Worm (Caenorhabditis elegans): Measurements from ENCODE around the gene H13N06.2.

DNA sequence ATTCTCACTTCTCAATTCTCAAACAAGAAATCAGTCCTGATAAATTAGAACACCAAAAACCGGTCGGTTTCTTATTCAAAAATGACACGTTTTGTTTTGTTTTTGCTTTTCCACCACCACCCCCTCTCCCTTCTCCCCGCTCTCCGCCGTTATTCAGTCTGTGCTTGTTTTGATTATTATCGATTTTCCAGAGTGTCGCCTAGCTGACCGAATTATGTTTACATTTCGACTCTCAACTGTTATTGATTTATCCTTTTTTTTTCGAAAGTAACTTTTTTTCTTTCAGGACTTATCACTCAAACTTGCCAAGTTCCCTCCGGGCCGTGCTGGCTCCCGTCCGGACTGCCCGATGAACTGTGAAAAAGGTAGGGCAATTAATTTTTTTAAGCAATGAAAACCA, 5.4 kb downstream of the H13N06.2 start, which contains the start of gene gob-1:
- TF ChIP-seq unc-130 (GFP tag; optimal IDR thresholded peaks at IDR 0.05) = no peak
- TF ChIP-seq nhr-76 (tag; optimal IDR thresholded peaks at IDR 0.05) = no peak

Data from whole organism, L4 larva.